Fruit fly (Drosophila melanogaster) whole organism, wandering third instar larva: ENCODE results near the gene mino.

ENCODE experiments used
- Abd-B ChIP-seq: fragments of >200 bp; optimal IDR thresholded peaks from 2 replicates; lab custom pipeline; 2017; ENCODE audit warnings: missing biosample characterization, missing genetic modification characterization
- CG32264 ChIP-seq: fragments of 200-800 bp; sonication (Bioruptor generic); optimal IDR thresholded peaks from 2 replicates; lab custom pipeline; 2016; ENCODE audit warnings: missing biosample characterization, missing genetic modification characterization
- Hnf4 ChIP-seq: fragments of 200-800 bp; sonication (Bioruptor generic); optimal IDR thresholded peaks from 2 replicates; lab custom pipeline; 2016; ENCODE audit warnings: missing biosample characterization, mild to moderate bottlenecking, missing genetic modification characterization
- Hr83 ChIP-seq: fragments of 200-300 bp; sonication (Bioruptor generic); optimal IDR thresholded peaks from 2 replicates; lab custom pipeline; 2016; ENCODE audit warnings: missing biosample characterization, mild to moderate bottlenecking, missing genetic modification characterization, moderate library complexity; ENCODE audit not compliant: poor library complexity, severe bottlenecking
- Jra ChIP-seq: sonication (Bioruptor generic); optimal IDR thresholded peaks from 2 replicates; lab custom pipeline; 2016; ENCODE audit warnings: missing biosample characterization, missing genetic modification characterization
- Mio ChIP-seq: sonication (Bioruptor generic); optimal IDR thresholded peaks from 2 replicates; lab custom pipeline; 2016; ENCODE audit warnings: missing biosample characterization, missing genetic modification characterization
- Rel ChIP-seq, 2 experiments: fragments of 200-800 bp; sonication (Bioruptor generic) in 1 of 2; optimal IDR thresholded peaks; 2 replicates in 1 of 2; 3 replicates in 1 of 2; lab custom pipeline; 2016 to 2019; ENCODE audit warnings: mild to moderate bottlenecking in 2 of 2, missing biosample characterization in 2 of 2, missing genetic modification characterization in 2 of 2, moderate library complexity in 1 of 2
- br ChIP-seq: fragments of 200-800 bp; sonication (Bioruptor generic); optimal IDR thresholded peaks from 2 replicates; lab custom pipeline; 2016; ENCODE audit warnings: missing biosample characterization, missing genetic modification characterization
- brk ChIP-seq: fragments of 200-800 bp; sonication (Bioruptor generic); optimal IDR thresholded peaks from 2 replicates; lab custom pipeline; 2016; ENCODE audit warnings: missing biosample characterization, mild to moderate bottlenecking, missing genetic modification characterization
- fru ChIP-seq: fragments of 200-800 bp; sonication (Bioruptor generic); optimal IDR thresholded peaks from 3 replicates; lab custom pipeline; 2016; ENCODE audit warnings: missing biosample characterization, mild to moderate bottlenecking, missing genetic modification characterization
- h ChIP-seq: fragments of 200-800 bp; sonication (Bioruptor generic); optimal IDR thresholded peaks from 3 replicates; lab custom pipeline; 2016; ENCODE audit warnings: missing biosample characterization, mild to moderate bottlenecking, missing genetic modification characterization
- jim ChIP-seq: fragments of 175-275, 200-325 bp; sonication (Bioruptor generic); optimal IDR thresholded peaks from 2 replicates; lab custom pipeline; 2016; ENCODE audit warnings: missing biosample characterization, mild to moderate bottlenecking, missing genetic modification characterization
- psq ChIP-seq: fragments of 200-800 bp; sonication (Bioruptor generic); optimal IDR thresholded peaks from 3 replicates; lab custom pipeline; 2017; ENCODE audit warnings: missing biosample characterization, mild to moderate bottlenecking, missing genetic modification characterization, moderate library complexity
- usp ChIP-seq: fragments of >200 bp; optimal IDR thresholded peaks from 2 replicates; lab custom pipeline; 2017; ENCODE audit warnings: missing biosample characterization, missing genetic modification characterization

DNA sequence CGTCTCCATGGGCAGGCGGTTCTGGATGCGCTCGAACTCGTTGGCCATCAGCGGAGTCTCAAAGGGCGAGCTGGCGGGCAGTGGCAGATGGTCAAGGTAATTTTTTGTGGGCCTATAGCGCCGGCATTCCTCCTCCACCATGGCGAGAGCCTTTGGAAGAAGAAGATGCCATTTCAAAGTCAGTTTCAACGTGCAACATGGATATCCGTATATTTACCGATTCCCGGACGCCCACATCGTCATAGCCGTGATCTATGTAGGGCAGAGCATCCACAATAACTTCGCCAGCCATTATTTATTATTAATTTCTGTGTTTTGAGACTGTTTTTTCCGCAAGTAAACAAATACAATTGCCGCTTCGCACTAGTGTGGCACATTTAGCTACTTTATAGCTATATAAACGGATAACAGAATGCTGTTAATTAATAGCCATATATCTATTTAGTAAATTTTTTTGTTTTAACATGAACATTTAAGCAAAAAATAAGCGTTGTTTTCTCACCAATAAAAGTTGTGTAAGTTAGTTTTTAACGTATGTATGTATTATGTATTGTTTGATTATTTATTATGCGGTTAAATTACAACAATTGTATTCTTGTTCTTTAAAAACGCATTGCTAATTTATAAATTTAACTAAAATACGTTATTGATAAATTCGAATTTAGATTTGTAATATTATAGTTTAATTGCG, 2.9 kb upstream of the mino start, which contains the start of gene BCAS2:
- TF ChIP-seq Hr83 (GFP tag; lab: Kevin White, UChicago) (no peak), Abd-B (GFP tag; lab: Kevin White, UChicago) (no peak), CG32264 (GFP tag; lab: Kevin White, UChicago) (no peak), Rel (GFP tag; optimal IDR thresholded peaks at IDR 0.05; lab: Kevin White, UChicago) (no peak), Rel (tag; optimal IDR thresholded peaks at IDR 0.05; lab: Kevin White, UChicago) (no peak), h (GFP tag; lab: Kevin White, UChicago) (no peak), Hnf4 (GFP tag; lab: Kevin White, UChicago) (no peak), Mio (GFP tag; lab: Kevin White, UChicago) (no peak), fru (no peak), brk (no peak), Jra (no peak), jim (GFP tag; lab: Kevin White, UChicago) (no peak), usp (GFP tag; lab: Kevin White, UChicago) (no peak), br (GFP tag; lab: Kevin White, UChicago) (no peak), psq (GFP tag; lab: Kevin White, UChicago) (no peak)
